Fruit fly (Drosophila melanogaster) whole organism, pupa: ENCODE measurements around the gene TwdlE.
A peak's percentile ranks its signal among the peaks of the same experiment; 100 is the strongest.

Source experiments
- CG10348 ChIP-seq: fragments of 200-800 bp; sonication (Bioruptor generic); IDR thresholded peaks from 2 replicates; pipeline ENCODE4 v1.3.6; 2022; ENCODE audit warnings: missing biosample characterization, missing genetic modification characterization
- CG12605 ChIP-seq: fragments of 200-800 bp; sonication (Bioruptor generic); IDR thresholded peaks from 2 replicates; pipeline ENCODE4 v1.3.6; 2022; ENCODE audit warnings: missing biosample characterization, missing genetic modification characterization
- CG13204 ChIP-seq: fragments of 200-800 bp; sonication (Bioruptor generic); optimal IDR thresholded peaks from 2 replicates; lab custom pipeline; 2018; ENCODE audit warnings: missing biosample characterization, mild to moderate bottlenecking, missing genetic modification characterization, moderate library complexity
- CG14655 ChIP-seq: fragments of 200-800 bp; sonication (Bioruptor generic); optimal IDR thresholded peaks from 3 replicates; lab custom pipeline; 2017; ENCODE audit warnings: mild to moderate bottlenecking, missing biosample characterization, missing genetic modification reagents, missing genetic modification characterization
- CG15710 ChIP-seq: fragments of 200-800 bp; sonication (Bioruptor generic); optimal IDR thresholded peaks from 2 replicates; lab custom pipeline; 2018; ENCODE audit warnings: missing biosample characterization, mild to moderate bottlenecking, missing genetic modification characterization, moderate library complexity
- CG17806 ChIP-seq: fragments of 200-800 bp; sonication (Bioruptor generic); optimal IDR thresholded peaks from 2 replicates; lab custom pipeline; 2018; ENCODE audit warnings: missing biosample characterization, mild to moderate bottlenecking, missing genetic modification characterization, moderate library complexity
- CG32121 ChIP-seq: fragments of 200-800 bp; sonication (Bioruptor generic); IDR thresholded peaks from 2 replicates; pipeline ENCODE4 v1.3.6; 2022; ENCODE audit warnings: missing biosample characterization, missing genetic modification characterization
- CG34367 ChIP-seq: fragments of 200-800 bp; sonication (Bioruptor generic); optimal IDR thresholded peaks from 2 replicates; lab custom pipeline; 2018; ENCODE audit warnings: missing biosample characterization, mild to moderate bottlenecking, missing genetic modification characterization
- CG4496 ChIP-seq: fragments of 200-800 bp; sonication (Bioruptor generic); IDR thresholded peaks from 3 replicates; pipeline ENCODE4 v1.3.6; 2022; ENCODE audit warnings: missing biosample characterization, missing genetic modification characterization
- CG8159 ChIP-seq: fragments of 200-800 bp; sonication (Bioruptor generic); optimal IDR thresholded peaks from 3 replicates; lab custom pipeline; 2018; ENCODE audit warnings: missing biosample characterization, mild to moderate bottlenecking, missing genetic modification characterization, moderate library complexity
- CG8301 ChIP-seq: fragments of 200-800 bp; sonication (Bioruptor generic); optimal IDR thresholded peaks from 2 replicates; lab custom pipeline; 2018; ENCODE audit warnings: missing biosample characterization, mild to moderate bottlenecking, missing genetic modification characterization
- CG9948 ChIP-seq: fragments of 200-800 bp; sonication (Bioruptor generic); optimal IDR thresholded peaks from 2 replicates; lab custom pipeline; 2018; ENCODE audit warnings: missing biosample characterization, mild to moderate bottlenecking, missing genetic modification characterization, moderate library complexity
- D1 ChIP-seq: fragments of 200-800 bp; sonication (Bioruptor generic); optimal IDR thresholded peaks from 2 replicates; lab custom pipeline; 2018; ENCODE audit warnings: missing biosample characterization, mild to moderate bottlenecking, missing genetic modification characterization, moderate library complexity
- EcR ChIP-seq: fragments of 200-800 bp; sonication (Bioruptor generic); optimal IDR thresholded peaks from 3 replicates; lab custom pipeline; 2019; ENCODE audit warnings: missing biosample characterization, missing genetic modification characterization, mild to moderate bottlenecking, moderate library complexity, missing genetic modification reagents
- Ets98B ChIP-seq: fragments of 200-800 bp; sonication (Bioruptor generic); IDR thresholded peaks from 2 replicates; pipeline ENCODE4 v1.3.6; 2022; ENCODE audit warnings: missing biosample characterization, missing genetic modification characterization
- Pif1A ChIP-seq: fragments of 200-800 bp; sonication (Bioruptor generic); optimal IDR thresholded peaks from 3 replicates; lab custom pipeline; 2016; ENCODE audit warnings: missing biosample characterization, missing genetic modification characterization
- Pif1B ChIP-seq: fragments of 200-800 bp; sonication (Bioruptor generic); optimal IDR thresholded peaks from 3 replicates; lab custom pipeline; 2016; ENCODE audit warnings: missing biosample characterization, missing genetic modification characterization
- Snoo ChIP-seq: fragments of 200-800 bp; sonication (Bioruptor generic); optimal IDR thresholded peaks from 3 replicates; lab custom pipeline; 2017; ENCODE audit warnings: missing biosample characterization, mild to moderate bottlenecking, missing genetic modification characterization, inconsistent platforms
- fd96Ca ChIP-seq: fragments of 200-800 bp; sonication (Bioruptor generic); IDR thresholded peaks from 3 replicates; pipeline ENCODE4 v1.3.6; 2022; ENCODE audit warnings: missing biosample characterization, missing genetic modification characterization
- gl ChIP-seq: fragments of 200-800 bp; sonication (Bioruptor generic); optimal IDR thresholded peaks from 2 replicates; lab custom pipeline; 2018; ENCODE audit warnings: missing biosample characterization, mild to moderate bottlenecking, missing genetic modification characterization
- rn ChIP-seq: fragments of 200-800 bp; sonication (Bioruptor generic); IDR thresholded peaks from 2 replicates; pipeline ENCODE4 v1.3.6; 2022; ENCODE audit warnings: missing biosample characterization, missing genetic modification characterization

Gene TwdlE

DNA sequence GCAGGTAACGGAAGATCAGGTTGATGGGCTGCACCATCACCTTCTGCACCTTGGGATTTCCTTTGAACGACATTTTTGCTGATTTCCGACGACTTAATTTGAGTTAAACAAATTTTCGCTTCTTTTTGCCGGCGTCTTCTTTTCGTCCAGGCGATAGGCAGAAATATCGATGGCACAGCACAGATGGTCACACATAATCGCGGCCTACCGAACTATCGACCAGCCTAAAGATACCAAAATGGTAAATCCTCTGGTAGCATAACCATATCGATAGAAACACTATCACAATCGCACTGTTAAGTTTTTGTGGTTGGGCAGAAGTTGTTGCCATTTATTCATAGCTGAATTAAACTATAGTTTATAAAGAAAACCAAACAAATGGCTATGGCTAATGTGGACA is 24.6 kb upstream of the TwdlE start, which contains the start of the genes SmE and CG34132:
Gene SmE, minus strand, starts transcription at position 180 of the 400 bp plus-strand sequence.
Gene CG34132, plus strand, starts transcription at position 233 of the 400 bp plus-strand sequence.
- TF ChIP-seq CG15710 (tag; lab: Kevin White, UChicago) (no peak), CG8301 (tag; lab: Kevin White, UChicago) (no peak), CG34367 (no peak), CG9948 (tag; lab: Kevin White, UChicago) (no peak), D1 (tag; lab: Kevin White, UChicago) (no peak), rn (GFP tag; lab: Robert Waterston, UW) (no peak), Pif1B (GFP tag; lab: Kevin White, UChicago) (no peak), Pif1A (no peak), gl (tag; lab: Kevin White, UChicago) (no peak), CG32121 (GFP tag; lab: Robert Waterston, UW) (no peak)

dm6 chr2L:7880458-7880857 is 19.8 kb upstream of the TwdlE start:
- no peak for TF ChIP-seq CG10348 (GFP tag; lab: Robert Waterston, UW)
- no peak for TF ChIP-seq D1 (tag; lab: Kevin White, UChicago)
- no peak for TF ChIP-seq Snoo (tag; lab: Kevin White, UChicago)
- TF ChIP-seq Pif1A, result no peak
- TF ChIP-seq CG12605, result 0 out of 2 replicates have a peak, but pooled peaks have one; percentile 14
- TF ChIP-seq CG15710 (tag; lab: Kevin White, UChicago), result no peak
- TF ChIP-seq fd96Ca, result 0 out of 3 replicates have a peak, but pooled peaks have one; percentile 20
- no peak for TF ChIP-seq CG8159 (tag; lab: Kevin White, UChicago)
- peak; percentile 70 for TF ChIP-seq gl (tag; lab: Kevin White, UChicago)
- no peak for TF ChIP-seq rn (GFP tag; lab: Robert Waterston, UW)
- no peak for TF ChIP-seq CG34367
- TF ChIP-seq Ets98B (GFP tag; lab: Robert Waterston, UW), result no peak; the same call in 1 of the 2 replicates
- no peak for TF ChIP-seq CG17806 (tag; lab: Kevin White, UChicago)
- TF ChIP-seq CG32121 (GFP tag; lab: Robert Waterston, UW), result no peak
- TF ChIP-seq Pif1B (GFP tag; lab: Kevin White, UChicago), result no peak
- TF ChIP-seq CG8301 (tag; lab: Kevin White, UChicago), result no peak
- TF ChIP-seq CG9948 (tag; lab: Kevin White, UChicago), result no peak
- TF ChIP-seq CG4496 (GFP tag; lab: Robert Waterston, UW), result peak; percentile 47; the same call in 1 of the 3 replicates
- peak; percentile 74 for TF ChIP-seq EcR (GFP tag; lab: Kevin White, UChicago)
- no peak for TF ChIP-seq CG14655 (GFP tag; lab: Kevin White, UChicago)
- TF ChIP-seq CG13204, result no peak

DNA sequence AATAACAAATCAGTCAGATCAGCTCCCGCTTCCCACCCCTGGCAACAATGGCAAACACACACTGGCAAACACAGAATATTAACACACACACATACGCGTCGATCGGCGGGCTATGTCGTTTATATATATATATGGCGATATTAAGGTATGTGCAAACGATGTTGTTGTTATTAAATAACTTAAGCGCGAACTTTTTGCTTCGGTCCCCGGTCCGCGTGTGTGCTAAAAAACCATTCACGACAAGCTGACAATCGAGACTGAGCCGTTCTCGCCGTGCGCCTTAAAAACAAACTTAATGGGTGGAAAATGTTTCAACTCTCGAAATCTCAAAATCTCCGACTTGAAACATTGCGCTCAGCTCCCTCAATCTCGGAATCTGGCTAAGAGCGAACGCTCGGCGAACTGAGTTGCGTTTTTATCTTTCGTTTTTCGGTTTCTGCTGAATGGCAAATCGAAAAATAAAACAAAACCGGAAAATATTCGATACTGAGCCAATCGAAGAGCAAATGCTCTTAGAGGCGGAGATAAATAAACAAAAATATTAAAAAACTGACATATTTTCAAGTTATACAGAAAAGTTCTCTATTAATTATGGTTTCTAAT is 18.8 kb upstream of the TwdlE start, which contains the start of gene spz3:
Gene spz3, minus strand, starts transcription at position 261 of the 603 bp plus-strand sequence.
- TF ChIP-seq CG8159 (tag; lab: Kevin White, UChicago), result peak; percentile 69
- peak; percentile 51 for TF ChIP-seq EcR (GFP tag; lab: Kevin White, UChicago)
- peak; percentile 87 for TF ChIP-seq CG12605
- no peak for TF ChIP-seq D1 (tag; lab: Kevin White, UChicago)
- peak; percentile 5 for TF ChIP-seq CG14655 (GFP tag; lab: Kevin White, UChicago)
- TF ChIP-seq CG32121 (GFP tag; lab: Robert Waterston, UW), result peak; percentile 64
- TF ChIP-seq CG17806 (tag; lab: Kevin White, UChicago), result peak; percentile 61
- peak; percentile 55; the same call in 1 of the 3 replicates for TF ChIP-seq fd96Ca
- TF ChIP-seq CG13204, result peak; percentile 87
- TF ChIP-seq CG15710 (tag; lab: Kevin White, UChicago), result peak; percentile 68
- peak; percentile 83 for TF ChIP-seq CG4496 (GFP tag; lab: Robert Waterston, UW)
- TF ChIP-seq CG9948 (tag; lab: Kevin White, UChicago), result peak; percentile 38
- TF ChIP-seq Snoo (tag; lab: Kevin White, UChicago), result peak; percentile 65
- peak; percentile 54; the same call in 1 of the 2 replicates for TF ChIP-seq rn (GFP tag; lab: Robert Waterston, UW)
- peak; percentile 91 for TF ChIP-seq gl (tag; lab: Kevin White, UChicago)
- TF ChIP-seq CG8301 (tag; lab: Kevin White, UChicago), result no peak
- peak; percentile 61 for TF ChIP-seq Pif1B (GFP tag; lab: Kevin White, UChicago)
- no peak for TF ChIP-seq CG10348 (GFP tag; lab: Robert Waterston, UW)
- peak; percentile 81 for TF ChIP-seq Ets98B (GFP tag; lab: Robert Waterston, UW)
- peak; percentile 74 for TF ChIP-seq Pif1A
- peak; percentile 75 for TF ChIP-seq CG34367

DNA sequence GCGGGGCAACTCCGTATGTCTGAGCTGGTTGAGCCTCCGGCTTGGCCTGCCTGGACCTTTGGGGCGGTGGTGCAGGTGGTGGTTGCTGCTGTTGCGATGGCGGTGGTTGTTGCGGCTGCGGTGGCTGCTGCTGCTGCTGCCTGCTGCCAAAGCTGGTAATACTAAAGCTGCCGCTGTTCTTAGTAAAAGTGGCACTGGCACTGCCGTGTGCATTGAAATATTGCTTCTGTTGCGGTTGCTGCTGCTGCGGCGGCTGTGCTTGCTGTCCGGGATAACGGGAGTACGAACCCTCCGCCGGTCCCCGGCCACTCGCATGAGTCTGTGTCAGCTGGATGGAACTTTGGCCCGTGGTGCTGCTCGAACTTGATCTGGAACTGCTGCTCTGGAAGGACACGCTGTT is 17.7 kb upstream of the TwdlE start:
- no peak for TF ChIP-seq CG8301 (tag; lab: Kevin White, UChicago)
- TF ChIP-seq CG14655 (GFP tag; lab: Kevin White, UChicago), result no peak
- no peak for TF ChIP-seq rn (GFP tag; lab: Robert Waterston, UW)
- no peak for TF ChIP-seq CG15710 (tag; lab: Kevin White, UChicago)

- TF ChIP-seq CG14655 (GFP tag; lab: Kevin White, UChicago) (peak; percentile 44), CG9948 (tag; lab: Kevin White, UChicago) (peak; percentile 17), CG17806 (tag; lab: Kevin White, UChicago) (no peak), Ets98B (GFP tag; lab: Robert Waterston, UW) (no peak), CG4496 (GFP tag; lab: Robert Waterston, UW) (0 out of 3 replicates have a peak, but pooled peaks have one; percentile 41), fd96Ca (no peak), CG8159 (tag; lab: Kevin White, UChicago) (peak; percentile 24)
Observed at dm6 chr2L:7876520-7877232, 16.0 kb upstream of the TwdlE start.
